Fruit fly (Drosophila melanogaster) whole organism, larva: Measurements from ENCODE around the gene Gad1.

Experiments used
- noc ChIP-seq: fragments of 200-800 bp; sonication (Bioruptor generic); optimal IDR thresholded peaks from 3 replicates; lab custom pipeline; 2019; ENCODE audit warnings: missing biosample characterization, mild to moderate bottlenecking, missing genetic modification characterization, moderate library complexity

Gad1 gene

dm6 chr3L:4081243-4081642, 7.3 kb downstream of the Gad1 start:
- no peak for TF ChIP-seq noc (tag; lab: Kevin White, UChicago)

DNA sequence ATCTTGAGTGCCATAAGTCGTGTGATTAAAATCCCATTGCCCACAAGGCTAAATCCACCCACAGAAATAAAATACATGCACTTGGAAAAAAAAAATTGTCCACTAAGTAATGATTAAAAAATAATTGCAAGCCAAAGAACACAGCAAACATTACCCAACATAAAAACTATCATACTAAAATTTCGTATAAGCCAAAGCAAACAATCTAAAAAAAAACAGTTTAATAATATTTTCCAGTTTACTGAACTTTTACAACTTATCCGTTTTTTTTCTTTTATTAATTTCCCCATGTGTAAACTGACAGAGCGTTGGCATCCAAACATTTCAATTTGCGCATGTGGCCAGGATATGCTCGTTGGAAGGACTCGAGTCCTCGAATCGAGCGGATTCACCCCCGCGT, 8.3 kb downstream of the Gad1 start:
- no peak for TF ChIP-seq noc (tag; lab: Kevin White, UChicago)

DNA sequence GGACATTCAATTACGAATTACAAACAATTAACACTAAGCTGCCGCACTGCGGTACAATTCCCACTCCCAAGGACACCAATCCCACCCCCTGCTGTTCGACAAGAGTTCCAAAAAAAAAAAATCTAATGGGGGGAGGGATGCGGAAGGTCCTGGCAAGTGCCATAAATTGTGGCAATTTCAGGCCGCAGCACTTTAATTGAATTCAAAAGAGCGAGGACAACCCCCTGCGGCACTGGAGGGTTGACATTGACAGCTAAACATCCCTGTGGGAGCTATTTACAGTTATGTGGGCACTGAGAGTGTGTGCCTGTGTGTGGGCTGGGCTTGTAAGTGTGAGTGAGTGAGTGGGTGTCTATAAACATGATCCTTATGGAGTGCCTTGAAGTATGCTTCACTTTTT, 11.6 kb downstream of the Gad1 start:
- TF ChIP-seq noc (tag; lab: Kevin White, UChicago) = no peak

DNA sequence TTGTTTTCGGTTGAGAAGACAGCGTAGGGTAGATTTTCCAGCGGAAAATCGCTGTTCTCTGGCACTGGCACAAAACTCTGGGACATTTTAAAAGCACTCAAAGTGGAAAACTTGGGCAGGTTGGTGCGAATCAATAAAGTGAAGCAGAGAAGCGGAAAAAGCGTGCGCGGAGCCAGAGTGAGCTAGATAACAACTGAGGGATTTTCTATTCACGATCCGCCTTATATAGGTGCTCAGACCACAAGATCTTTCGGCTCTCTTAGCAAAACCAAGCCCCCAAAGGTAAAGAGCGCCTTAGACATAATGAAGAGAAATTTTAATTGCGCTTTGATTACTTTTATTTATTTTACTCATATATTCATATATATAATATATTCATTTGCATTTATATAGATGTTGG, 14.8 kb downstream of the Gad1 start, which contains the start of gene Faa:
Gene Faa (minus strand): TSS at position 200 of the 400 bp plus-strand sequence.
- TF ChIP-seq noc (tag; lab: Kevin White, UChicago) = no peak

DNA sequence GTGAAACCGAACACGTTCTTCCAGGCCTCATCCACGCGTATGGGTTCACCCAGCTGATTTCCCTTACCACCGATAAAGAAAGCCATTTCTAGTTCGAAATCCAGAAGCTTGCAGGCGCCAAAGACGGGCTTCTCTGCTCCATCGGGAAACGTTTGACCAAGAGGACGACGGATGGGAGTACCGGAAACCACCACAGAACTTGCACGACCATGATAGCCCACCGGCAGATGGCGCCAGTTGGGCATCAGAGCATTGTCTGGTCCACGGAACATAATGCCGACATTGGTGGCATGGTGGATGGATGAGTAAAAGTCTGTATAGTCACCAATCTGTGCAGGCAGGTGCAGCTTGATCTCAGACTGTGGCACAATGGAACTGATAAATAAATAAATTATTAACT, 15.8 kb downstream of the Gad1 start:
- no peak for TF ChIP-seq noc (tag; lab: Kevin White, UChicago)

dm6 chr3L:4071561-4072049, 16.9 kb downstream of the Gad1 start, which contains the start of gene wit:
TSS of gene wit (minus strand) at chr3L:4071717.
- TF ChIP-seq noc (tag; lab: Kevin White, UChicago) = peak; percentile 52

DNA sequence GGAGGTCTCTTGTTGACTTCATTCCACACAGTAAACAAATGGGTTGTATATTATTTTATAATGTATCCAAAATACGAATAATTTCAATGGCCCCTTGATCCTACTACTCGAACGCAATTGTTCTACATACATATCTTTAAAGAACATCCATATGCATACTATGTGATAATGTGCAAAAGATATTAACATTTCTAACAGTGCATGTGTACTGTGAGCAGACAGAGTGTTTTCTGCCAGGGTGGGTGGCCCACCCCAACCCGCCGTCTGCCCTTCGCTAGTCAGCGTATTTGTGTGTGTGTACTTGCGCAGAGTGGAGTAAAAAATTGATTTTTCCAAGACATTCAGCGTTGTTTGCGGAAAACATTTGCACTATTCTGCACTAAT, 17.6 kb downstream of the Gad1 start:
- no peak for TF ChIP-seq noc (tag; lab: Kevin White, UChicago)

dm6 chr3L:4070221-4070995, 18.1 kb downstream of the Gad1 start:
- TF ChIP-seq noc (tag; lab: Kevin White, UChicago) = peak; percentile 88

DNA sequence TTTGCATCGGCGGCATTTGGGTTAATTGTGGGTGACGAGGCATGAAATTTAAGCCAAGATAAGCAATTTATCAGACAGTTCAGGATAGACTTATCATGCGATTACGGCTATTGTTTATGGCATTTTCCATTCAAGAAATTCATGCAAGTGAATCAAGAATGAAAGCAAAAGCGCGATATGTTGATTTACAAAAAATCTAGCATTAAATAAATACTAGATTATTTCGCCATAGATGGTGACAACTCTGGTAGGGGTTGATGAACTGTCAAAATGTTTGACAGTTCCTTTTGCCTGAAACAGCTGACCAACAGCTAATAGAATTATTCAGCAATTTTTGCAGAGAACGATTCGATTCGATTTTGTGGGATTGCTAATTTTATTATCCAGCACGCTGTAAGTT, 19.5 kb downstream of the Gad1 start, which contains the start of gene CG32259:
Gene CG32259 (plus strand): TSS at position 301 of the 400 bp plus-strand sequence.
- no peak for TF ChIP-seq noc (tag; lab: Kevin White, UChicago)

dm6 chr3L:4068368-4068767, 20.2 kb downstream of the Gad1 start:
- no peak for TF ChIP-seq noc (tag; lab: Kevin White, UChicago)

- TF ChIP-seq noc (tag; lab: Kevin White, UChicago) = no peak
Observed at dm6 chr3L:4061921-4062474, 26.5 kb downstream of the Gad1 start, which contains the start of gene dib. TSS of gene dib (plus strand) at chr3L:4062292.

DNA sequence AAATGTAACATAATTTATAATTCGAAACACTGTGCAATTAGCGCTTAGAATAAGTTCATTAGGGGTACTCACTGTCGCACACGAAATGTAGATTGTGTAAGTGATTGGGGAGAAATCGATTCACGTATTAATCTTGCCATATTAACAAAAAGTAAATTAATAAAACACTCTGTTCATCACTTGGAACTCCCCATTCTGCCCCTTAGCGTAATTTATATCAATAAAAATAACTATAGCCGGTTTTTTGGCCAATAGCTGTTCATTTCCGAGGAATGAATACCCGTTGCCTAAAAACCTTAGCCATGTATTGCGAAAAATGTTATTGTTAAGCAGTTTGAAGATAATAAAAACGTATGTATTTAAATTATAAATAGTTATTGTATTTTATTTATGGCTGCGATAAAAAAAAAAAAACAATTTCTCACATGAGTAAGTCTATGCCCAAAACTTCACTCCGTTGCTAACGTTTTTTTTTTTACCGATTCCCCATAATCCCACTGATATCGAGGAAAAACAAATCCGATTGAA, 29.2 kb downstream of the Gad1 start, which contains the start of gene Ugt305A1:
Gene Ugt305A1 (plus strand): TSS at position 478 of the 528 bp plus-strand sequence.
- no peak for TF ChIP-seq noc (tag; lab: Kevin White, UChicago)

DNA sequence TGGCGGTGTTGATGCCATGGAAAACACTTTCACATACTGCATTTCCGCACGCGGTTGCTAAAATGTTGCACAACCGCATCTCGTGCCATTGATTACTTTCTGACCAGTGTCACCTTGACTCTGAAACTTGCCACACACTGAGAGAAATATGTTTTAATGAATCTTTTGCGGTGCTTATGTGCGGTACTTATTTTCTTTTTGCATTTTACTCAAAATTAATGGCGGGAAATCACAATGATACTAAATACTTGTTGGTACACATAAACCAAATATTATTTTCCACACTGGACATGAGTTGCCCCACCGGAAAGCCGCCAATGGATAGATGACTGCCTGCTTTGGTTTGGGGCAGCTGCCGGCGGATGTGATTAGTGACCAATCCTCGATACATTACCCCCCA, 31.7 kb downstream of the Gad1 start:
- no peak for TF ChIP-seq noc (tag; lab: Kevin White, UChicago)

DNA sequence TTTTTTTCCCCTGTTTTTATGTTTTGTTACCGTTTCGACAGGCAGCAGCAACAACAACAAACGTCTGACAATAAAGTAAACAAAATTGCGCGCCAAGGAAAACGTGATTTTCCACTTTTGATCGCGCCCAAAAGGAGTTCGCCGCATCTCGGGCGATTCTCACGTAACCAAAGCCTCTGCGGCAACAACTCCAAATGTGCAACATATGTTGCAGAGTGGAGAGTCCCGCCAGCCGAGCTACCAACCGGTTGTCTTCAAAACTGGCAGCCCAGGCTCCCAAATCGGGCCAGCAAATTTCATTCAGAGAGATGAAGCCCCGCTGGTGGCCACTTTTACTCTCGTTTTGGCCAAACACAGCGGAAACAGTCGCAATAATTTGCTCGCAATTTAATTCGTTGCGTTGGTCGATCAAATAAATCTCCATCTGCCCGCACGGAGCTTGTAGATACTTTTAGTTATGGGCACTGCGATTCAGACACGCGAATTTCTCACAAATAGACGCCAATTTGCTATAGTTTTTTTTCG, 33.0 kb downstream of the Gad1 start:
- no peak for TF ChIP-seq noc (tag; lab: Kevin White, UChicago)

DNA sequence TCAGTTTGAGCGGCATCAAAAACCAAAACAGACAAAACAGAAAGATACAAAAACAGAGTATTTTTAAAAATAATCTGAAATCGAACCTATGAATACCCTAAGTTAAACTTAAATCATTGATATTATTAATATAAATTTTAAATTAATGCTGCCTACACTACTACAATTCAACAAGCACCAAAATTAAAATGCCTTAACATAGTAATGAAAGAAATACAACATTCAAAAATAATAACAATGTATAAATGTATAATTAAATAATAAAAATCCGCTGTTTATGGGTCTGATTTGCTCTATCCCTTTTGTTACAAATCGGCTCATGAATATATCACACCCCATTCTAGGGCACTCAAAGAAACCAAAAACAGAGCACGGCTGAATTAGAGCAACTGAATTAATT, 39.5 kb downstream of the Gad1 start:
- TF ChIP-seq noc (tag; lab: Kevin White, UChicago) = no peak

- TF ChIP-seq noc (tag; lab: Kevin White, UChicago) = no peak
Observed at dm6 chr3L:4047635-4048034, 40.9 kb downstream of the Gad1 start, which contains the start of gene Dpy-30L2. TSS of gene Dpy-30L2 (minus strand) at chr3L:4047735.
